Fruit fly (Drosophila melanogaster) whole organism, embryonic: ENCODE results near the gene LysRS.
A peak's percentile ranks its signal among the peaks of the same experiment; 100 is the strongest.

Source experiments
- Ada2b ChIP-seq: fragments of 200-800 bp; sonication (Bioruptor generic); IDR thresholded peaks from 2 replicates; pipeline ENCODE4 v1.3.6; 2022; ENCODE audit warnings: missing biosample characterization, missing genetic modification characterization
- Atf-2 ChIP-seq: fragments of 200-800 bp; sonication (Bioruptor generic); optimal IDR thresholded peaks from 2 replicates; lab custom pipeline; 2016; ENCODE audit warnings: missing biosample characterization, missing genetic modification characterization
- CG11398 ChIP-seq: fragments of 200-800 bp; sonication (Bioruptor generic); optimal IDR thresholded peaks from 2 replicates; lab custom pipeline; 2016; ENCODE audit warnings: missing biosample characterization, missing genetic modification characterization
- CG11456 ChIP-seq: fragments of 200-800 bp; sonication (Bioruptor generic); IDR thresholded peaks from 3 replicates; pipeline ENCODE4 v1.3.6; 2022; ENCODE audit warnings: missing biosample characterization, missing genetic modification characterization
- CG11723 ChIP-seq: fragments of 200-800 bp; sonication (Bioruptor generic); optimal IDR thresholded peaks from 2 replicates; lab custom pipeline; 2017; ENCODE audit warnings: missing biosample characterization, mild to moderate bottlenecking, missing genetic modification characterization
- CG1233 ChIP-seq: fragments of 200-800 bp; sonication (Bioruptor generic); optimal IDR thresholded peaks from 4 replicates; lab custom pipeline; 2018; ENCODE audit warnings: missing biosample characterization, mild to moderate bottlenecking, missing genetic modification characterization
- CG13296 ChIP-seq: fragments of 200-800 bp; sonication (Bioruptor generic); optimal IDR thresholded peaks from 3 replicates; lab custom pipeline; 2018; ENCODE audit warnings: missing biosample characterization, mild to moderate bottlenecking, missing genetic modification characterization
- CG13775 ChIP-seq: fragments of 200-800 bp; sonication (Bioruptor generic); optimal IDR thresholded peaks from 3 replicates; lab custom pipeline; 2017; ENCODE audit warnings: missing biosample characterization, mild to moderate bottlenecking, missing genetic modification characterization
- CG14441 ChIP-seq: fragments of 200-800 bp; sonication (Bioruptor generic); IDR thresholded peaks from 2 replicates; pipeline ENCODE4 v1.3.6; 2022; ENCODE audit warnings: missing biosample characterization, missing genetic modification characterization
- CG14710 ChIP-seq: fragments of 200-800 bp; sonication (Bioruptor generic); optimal IDR thresholded peaks from 3 replicates; lab custom pipeline; 2019; ENCODE audit warnings: missing biosample characterization, mild to moderate bottlenecking, missing genetic modification characterization, moderate library complexity
- CG14965 ChIP-seq: fragments of 200-800 bp; sonication (Bioruptor generic); optimal IDR thresholded peaks from 2 replicates; lab custom pipeline; 2016; ENCODE audit warnings: missing biosample characterization, missing genetic modification characterization, borderline replicate concordance
- CG16779 ChIP-seq: fragments of 200-800 bp; sonication (Bioruptor generic); IDR thresholded peaks from 2 replicates; pipeline ENCODE4 v1.3.6; 2022; ENCODE audit warnings: missing biosample characterization, missing genetic modification characterization
- CG17328 ChIP-seq: fragments of 200-800 bp; sonication (Bioruptor generic); IDR thresholded peaks from 2 replicates; pipeline ENCODE4 v1.3.6; 2022; ENCODE audit warnings: missing biosample characterization, missing genetic modification characterization
- CG18599 ChIP-seq: fragments of 200-800 bp; sonication (Bioruptor generic); optimal IDR thresholded peaks from 3 replicates; lab custom pipeline; 2017; ENCODE audit warnings: missing biosample characterization, missing genetic modification characterization, mild to moderate bottlenecking, moderate library complexity, missing genetic modification reagents
- CG3281 ChIP-seq: fragments of 200-800 bp; sonication (Bioruptor generic); optimal IDR thresholded peaks from 3 replicates; lab custom pipeline; 2017; ENCODE audit warnings: missing biosample characterization, mild to moderate bottlenecking, missing genetic modification characterization
- CG33557 ChIP-seq: fragments of 200-800 bp; sonication (Bioruptor generic); optimal IDR thresholded peaks from 2 replicates; lab custom pipeline; 2019; ENCODE audit warnings: missing biosample characterization, mild to moderate bottlenecking, missing genetic modification characterization, moderate library complexity
- CG34376 ChIP-seq: fragments of 200-800 bp; sonication (Bioruptor generic); optimal IDR thresholded peaks from 2 replicates; lab custom pipeline; 2018; ENCODE audit warnings: missing biosample characterization, mild to moderate bottlenecking, missing genetic modification characterization
- CG3726 ChIP-seq: fragments of 200-800 bp; sonication (Bioruptor generic); IDR thresholded peaks from 3 replicates; pipeline ENCODE4, ENCODE4 v1.3.6; 2022; ENCODE audit warnings: missing biosample characterization, missing genetic modification characterization
- CG3838 ChIP-seq: fragments of 200-800 bp; sonication (Bioruptor generic); optimal IDR thresholded peaks from 3 replicates; lab custom pipeline; 2016; ENCODE audit warnings: missing biosample characterization, missing genetic modification characterization
- CG42726 ChIP-seq: fragments of 200-800 bp; sonication (Bioruptor generic); IDR thresholded peaks from 2 replicates; pipeline ENCODE4 v1.3.6; 2022; ENCODE audit warnings: missing biosample characterization, missing genetic modification characterization; ENCODE audit not compliant: partially characterized antibody
- CG5180 ChIP-seq: fragments of 200-800 bp; sonication (Bioruptor generic); optimal IDR thresholded peaks from 3 replicates; lab custom pipeline; 2017; ENCODE audit warnings: missing biosample characterization, missing genetic modification characterization, mild to moderate bottlenecking, moderate library complexity, missing genetic modification reagents
- CG8765 ChIP-seq: fragments of 200-800 bp; sonication (Bioruptor generic); IDR thresholded peaks from 2 replicates; pipeline ENCODE4 v1.3.6; 2022; ENCODE audit warnings: missing biosample characterization, missing genetic modification characterization
- CoRest ChIP-seq: fragments of 200-800 bp; sonication (Bioruptor generic); optimal IDR thresholded peaks from 3 replicates; lab custom pipeline; 2018; ENCODE audit warnings: missing biosample characterization, mild to moderate bottlenecking, missing genetic modification characterization, moderate library complexity
- Doc3 ChIP-seq: fragments of 200-800 bp; sonication (Bioruptor generic); IDR thresholded peaks from 3 replicates; pipeline ENCODE4 v1.3.6; 2022; ENCODE audit warnings: missing biosample characterization, missing genetic modification characterization; ENCODE audit not compliant: partially characterized antibody
- HLHmδ ChIP-seq: fragments of 200-800 bp; sonication (Bioruptor generic); optimal IDR thresholded peaks from 2 replicates; lab custom pipeline; 2018; ENCODE audit warnings: missing biosample characterization, mild to moderate bottlenecking, missing genetic modification characterization, moderate library complexity
- Neu2 ChIP-seq: fragments of 200-800 bp; sonication (Bioruptor generic); optimal IDR thresholded peaks from 3 replicates; lab custom pipeline; 2016; ENCODE audit warnings: missing biosample characterization, missing genetic modification characterization, borderline replicate concordance
- Oaz ChIP-seq: fragments of 200-800 bp; sonication (Bioruptor generic); IDR thresholded peaks from 2 replicates; pipeline ENCODE4 v1.3.6; 2022; ENCODE audit warnings: missing biosample characterization, missing genetic modification characterization
- Sin3A ChIP-seq: fragments of >200 bp; optimal IDR thresholded peaks from 2 replicates; lab custom pipeline; 2018
- Sry-β ChIP-seq: fragments of 200-800 bp; sonication (Bioruptor generic); optimal IDR thresholded peaks from 2 replicates; lab custom pipeline; 2018; ENCODE audit warnings: missing biosample characterization, mild to moderate bottlenecking, missing genetic modification characterization, moderate library complexity
- ab ChIP-seq: fragments of 200-800 bp; sonication (Bioruptor generic); optimal IDR thresholded peaks from 2 replicates; lab custom pipeline; 2016; ENCODE audit warnings: missing biosample characterization, missing genetic modification characterization
- al ChIP-seq: fragments of 200-800 bp; sonication (Bioruptor generic); IDR thresholded peaks from 2 replicates; pipeline ENCODE4 v1.3.6; 2022; ENCODE audit warnings: missing biosample characterization, missing genetic modification characterization
- ara ChIP-seq: fragments of 200-800 bp; sonication (Bioruptor generic); IDR thresholded peaks from 2 replicates; pipeline ENCODE4 v1.3.6; 2022; ENCODE audit warnings: missing biosample characterization, missing genetic modification characterization
- ci ChIP-seq: fragments of 200-800 bp; sonication (Bioruptor generic); IDR thresholded peaks from 3 replicates; pipeline ENCODE4 v1.3.6; 2022; ENCODE audit warnings: missing biosample characterization, missing genetic modification characterization
- crp ChIP-seq, 2 experiments: fragments of 200-800 bp; sonication (Bioruptor generic); optimal IDR thresholded peaks; 2 replicates in 1 of 2; 3 replicates in 1 of 2; lab custom pipeline; 2017; ENCODE audit warnings: missing biosample characterization in 2 of 2, missing genetic modification characterization in 2 of 2, mild to moderate bottlenecking in 1 of 2, moderate library complexity in 1 of 2
- dpn ChIP-seq, 2 experiments: fragments of 200-800 bp; sonication (Bioruptor generic); optimal IDR thresholded peaks; 3 replicates each; lab custom pipeline; 2016; ENCODE audit warnings: missing biosample characterization in 2 of 2, missing genetic modification characterization in 2 of 2
- gce ChIP-seq: fragments of 200-800 bp; sonication (Bioruptor generic); IDR thresholded peaks from 3 replicates; pipeline ENCODE4 v1.3.6; 2022; ENCODE audit warnings: missing biosample characterization, missing genetic modification characterization
- gcm ChIP-seq: fragments of 200-800 bp; sonication (Bioruptor generic); optimal IDR thresholded peaks from 2 replicates; lab custom pipeline; 2019; ENCODE audit warnings: missing biosample characterization, mild to moderate bottlenecking, missing genetic modification characterization, moderate library complexity
- gsb ChIP-seq: fragments of 200-800 bp; sonication (Bioruptor generic); IDR thresholded peaks from 2 replicates; pipeline ENCODE4 v1.3.6; 2022; ENCODE audit warnings: missing biosample characterization, missing genetic modification characterization
- hb ChIP-seq: fragments of 200-800 bp; sonication (Bioruptor generic); IDR thresholded peaks from 3 replicates; pipeline ENCODE4 v1.3.6; 2022; ENCODE audit warnings: missing biosample characterization, missing genetic modification characterization; ENCODE audit not compliant: partially characterized antibody
- hbn ChIP-seq: fragments of 200-800 bp; sonication (Bioruptor generic); IDR thresholded peaks from 2 replicates; pipeline ENCODE4 v1.3.6; 2022; ENCODE audit warnings: missing biosample characterization, missing genetic modification characterization; ENCODE audit not compliant: partially characterized antibody
- hth ChIP-seq: fragments of >200 bp; optimal IDR thresholded peaks from 2 replicates; lab custom pipeline; 2017; ENCODE audit warnings: inconsistent platforms
- insv ChIP-seq, 2 experiments: fragments of 200-800 bp; sonication (Bioruptor generic); optimal IDR thresholded peaks; 3 replicates each; lab custom pipeline; 2016 to 2018; ENCODE audit warnings: missing biosample characterization in 2 of 2, missing genetic modification characterization in 2 of 2
- pum ChIP-seq: fragments of 200-800 bp; sonication (Bioruptor generic); optimal IDR thresholded peaks from 2 replicates; lab custom pipeline; 2016; ENCODE audit warnings: missing biosample characterization, missing genetic modification characterization
- slbo ChIP-seq: fragments of 200-800 bp; sonication (Bioruptor generic); IDR thresholded peaks from 2 replicates; pipeline ENCODE4 v1.3.6; 2022; ENCODE audit warnings: missing biosample characterization, missing genetic modification characterization
- so ChIP-seq: fragments of 200-800 bp; sonication (Bioruptor generic); IDR thresholded peaks from 3 replicates; pipeline ENCODE4 v1.3.6; 2022; ENCODE audit warnings: missing biosample characterization, missing genetic modification characterization
- toy ChIP-seq: fragments of 200-800 bp; sonication (Bioruptor generic); IDR thresholded peaks from 2 replicates; pipeline ENCODE4 v1.3.6; 2022; ENCODE audit warnings: missing biosample characterization, missing genetic modification characterization
- trh ChIP-seq: fragments of 200-800 bp; sonication (Bioruptor generic); optimal IDR thresholded peaks from 2 replicates; lab custom pipeline; 2016; ENCODE audit warnings: missing biosample characterization, missing genetic modification characterization
- ttk ChIP-seq: fragments of 200-800 bp; sonication (Bioruptor generic); IDR thresholded peaks from 2 replicates; pipeline ENCODE4 v2.1.2; 2022; ENCODE audit warnings: missing biosample characterization, missing genetic modification characterization
- zf30C ChIP-seq: fragments of 200-800 bp; sonication (Bioruptor generic); optimal IDR thresholded peaks from 3 replicates; lab custom pipeline; 2018; ENCODE audit warnings: missing biosample characterization, mild to moderate bottlenecking, missing genetic modification characterization

LysRS gene

dm6 chrX:9600083-9600817 is 8.4 kb downstream of the LysRS start (continued):
- TF ChIP-seq CG18599 (GFP tag; lab: Kevin White, UChicago) (peak; percentile 90), CG33557 (GFP tag; lab: Kevin White, UChicago) (no peak), CG13296 (GFP tag; lab: Kevin White, UChicago) (peak; percentile 77), crp (GFP tag; optimal IDR thresholded peaks at IDR 0.05; lab: Kevin White, UChicago) (peak in 1 of 2 experiments; percentile 22), CG14965 (GFP tag; lab: Kevin White, UChicago) (no peak), ab (GFP tag; lab: Kevin White, UChicago) (no peak), CG16779 (no peak), CG3838 (GFP tag; lab: Kevin White, UChicago) (peak; percentile 42), CG14710 (peak; percentile 56), Neu2 (GFP tag; lab: Kevin White, UChicago) (no peak), toy (GFP tag; lab: Robert Waterston, UW) (no peak), so (GFP tag; lab: Robert Waterston, UW) (peak; percentile 26; the same call in 1 of the 3 replicates), CG1233 (GFP tag; lab: Kevin White, UChicago) (peak; percentile 64), gce (GFP tag; lab: Robert Waterston, UW) (0 out of 3 replicates have a peak, but pooled peaks have one; percentile 39), CG42726 (no peak), Oaz (GFP tag; lab: Robert Waterston, UW) (0 out of 2 replicates have a peak, but pooled peaks have one; percentile 29), pum (GFP tag; lab: Kevin White, UChicago) (peak; percentile 72), Atf-2 (GFP tag; lab: Kevin White, UChicago) (peak; percentile 62), CG5180 (GFP tag; lab: Kevin White, UChicago) (peak; percentile 53), CG34376 (GFP tag; lab: Kevin White, UChicago) (peak; percentile 60), CG8765 (GFP tag; lab: Robert Waterston, UW) (peak; percentile 20; the same call in 1 of the 2 replicates), CG17328 (GFP tag; lab: Robert Waterston, UW) (peak; percentile 33; the same call in 1 of the 2 replicates), slbo (GFP tag; lab: Robert Waterston, UW) (peak; percentile 76), HLHmδ (GFP tag; lab: Kevin White, UChicago) (no peak), gsb (GFP tag; lab: Robert Waterston, UW) (no peak), ara (GFP tag; lab: Robert Waterston, UW) (peak; percentile 35; the same call in 1 of the 2 replicates), CG11456 (GFP tag; lab: Robert Waterston, UW) (peak; percentile 70; the same call in 2 of the 3 replicates), CG13775 (peak; percentile 76), trh (GFP tag; lab: Kevin White, UChicago) (peak; percentile 61), Ada2b (GFP tag; lab: Robert Waterston, UW) (peak; percentile 62; the same call in 1 of the 2 replicates), ci (0 out of 3 replicates have a peak, but pooled peaks have one; percentile 49), al (peak; percentile 51; the same call in 1 of the 2 replicates), hb (GFP tag; lab: Robert Waterston, UW) (no peak), CG3281 (GFP tag; lab: Kevin White, UChicago) (peak; percentile 78), ttk (peak; percentile 44), gcm (peak; percentile 56), CG14441 (GFP tag; lab: Robert Waterston, UW) (peak; percentile 70), Doc3 (no peak), CG11723 (GFP tag; lab: Kevin White, UChicago) (peak; percentile 64), hbn (GFP tag; lab: Robert Waterston, UW) (no peak), Sin3A (lab: Kevin White, UChicago) (no peak), CoRest (peak; percentile 85), dpn (GFP tag; optimal IDR thresholded peaks at IDR 0.05; lab: Kevin White, UChicago) (peak; percentile 71 to 78), Sry-β (no peak), insv (GFP tag; optimal IDR thresholded peaks at IDR 0.05; lab: Kevin White, UChicago) (peak in 1 of 2 experiments; percentile 41), CG3726 (GFP tag; lab: Robert Waterston, UW) (no peak), zf30C (GFP tag; lab: Kevin White, UChicago) (no peak), CG11398 (GFP tag; lab: Kevin White, UChicago) (peak; percentile 54), hth (lab: Kevin White, UChicago) (no peak)
